Worm (Caenorhabditis elegans): Measurements from ENCODE around the gene C39B5.14.

DNA sequence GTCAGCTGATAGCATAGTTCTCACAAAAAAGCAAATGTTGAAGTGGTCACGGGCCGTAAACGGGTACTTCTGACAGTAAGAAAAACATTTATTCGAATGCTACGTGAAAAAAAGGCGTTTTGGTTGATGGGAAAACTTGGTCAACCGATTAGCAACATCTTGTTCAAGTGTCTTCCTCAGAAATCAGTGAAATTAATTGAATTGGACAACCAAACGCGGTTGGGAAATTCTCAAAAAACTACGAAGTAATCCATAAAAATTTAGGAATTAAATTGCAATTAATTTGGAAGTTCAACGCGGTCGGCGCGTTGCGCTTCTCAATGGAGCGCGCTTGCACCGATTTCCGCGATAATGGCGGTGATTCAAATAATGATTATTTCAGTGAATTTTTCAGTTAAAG, 48.1 kb downstream of the C39B5.14 start:
- TF ChIP-seq him-1 (tag; optimal IDR thresholded peaks at IDR 0.05) (no peak), dao-5 (tag; optimal IDR thresholded peaks at IDR 0.05) (no peak)

Measured in whole organism, L4/young adult.